Fruit fly (Drosophila melanogaster) whole organism, embryonic: Measurements from ENCODE around the gene Spase12.

ENCODE experiments used
- CG13624 ChIP-seq: fragments of 200-800 bp; sonication (Bioruptor generic); optimal IDR thresholded peaks from 2 replicates; lab custom pipeline; 2016; ENCODE audit warnings: missing biosample characterization, missing genetic modification characterization
- CTCF ChIP-seq: fragments of 200-800 bp; sonication (Bioruptor generic); optimal IDR thresholded peaks from 2 replicates; lab custom pipeline; 2017; ENCODE audit warnings: missing biosample characterization, mild to moderate bottlenecking, missing genetic modification characterization, moderate library complexity
- Dref ChIP-seq: fragments of 200-800 bp; sonication (Bioruptor generic); IDR thresholded peaks from 2 replicates; pipeline ENCODE4 v1.3.6; 2022; ENCODE audit warnings: missing biosample characterization, missing genetic modification characterization
- HmgZ ChIP-seq: fragments of 200-800 bp; sonication (Bioruptor generic); optimal IDR thresholded peaks from 2 replicates; lab custom pipeline; 2018; ENCODE audit warnings: missing biosample characterization, mild to moderate bottlenecking, missing genetic modification characterization
- Jarid2 ChIP-seq: fragments of 200-800 bp; sonication (Bioruptor generic); optimal IDR thresholded peaks from 3 replicates; lab custom pipeline; 2017; ENCODE audit warnings: mild to moderate bottlenecking, missing biosample characterization, missing genetic modification reagents, missing genetic modification characterization
- Lpt ChIP-seq: fragments of >200 bp; optimal IDR thresholded peaks from 2 replicates; lab custom pipeline; 2018; ENCODE audit warnings: missing biosample characterization, missing genetic modification characterization
- Myb ChIP-seq: fragments of 200-800 bp; sonication (Bioruptor generic); optimal IDR thresholded peaks from 2 replicates; lab custom pipeline; 2016; ENCODE audit warnings: missing biosample characterization, missing genetic modification characterization
- prd ChIP-seq, 3 experiments: fragments of >200 bp in 2 of 3; fragments of 200-800 bp in 1 of 3; sonication (Bioruptor generic) in 1 of 3; optimal IDR thresholded peaks in 2 of 3; IDR thresholded peaks in 1 of 3; 2 replicates in 2 of 3; 3 replicates in 1 of 3; pipeline versions ENCODE4 v1.3.6 to Lab custom; 2017 to 2022; ENCODE audit warnings: missing biosample characterization in 1 of 3, missing genetic modification characterization in 1 of 3
- sr ChIP-seq: fragments of 200-800 bp; sonication (Bioruptor generic); IDR thresholded peaks from 3 replicates; pipeline ENCODE4 v1.3.6; 2022; ENCODE audit warnings: missing biosample characterization, missing genetic modification characterization

- no peak for TF ChIP-seq prd (optimal IDR thresholded peaks at IDR 0.05; lab: Kevin White, UChicago)
- no peak for TF ChIP-seq prd (GFP tag; IDR thresholded peaks at IDR 0.05; lab: Robert Waterston, UW)
- TF ChIP-seq sr = no peak
- TF ChIP-seq Lpt (GFP tag; lab: Kevin White, UChicago) = no peak
- TF ChIP-seq Myb (GFP tag; lab: Kevin White, UChicago) = no peak
- no peak for TF ChIP-seq Dref (GFP tag; lab: Robert Waterston, UW)
- TF ChIP-seq CG13624 (GFP tag; lab: Kevin White, UChicago) = no peak
- no peak for TF ChIP-seq Jarid2 (GFP tag; lab: Kevin White, UChicago)
- no peak for TF ChIP-seq CTCF (GFP tag; lab: Kevin White, UChicago)
- TF ChIP-seq HmgZ (tag; lab: Kevin White, UChicago) = no peak
These were observed 11.0 kb downstream of the Spase12 start for dm6 chr3R:29479922-29480321.
